Worm (Caenorhabditis elegans) whole organism, L2 larva: ENCODE measurements around the gene ida-1.

Source experiments
- F13H6.1 ChIP-seq: sonication (generic microtip); optimal IDR thresholded peaks from 2 replicates; lab custom pipeline; 2016; ENCODE audit warnings: missing genetic modification characterization, missing compliant biosample characterization
- alr-1 ChIP-seq: fragments of 150-350 bp; optimal IDR thresholded peaks from 2 replicates; lab custom pipeline; 2014; ENCODE audit warnings: missing biosample characterization, missing genetic modification characterization
- ama-1 ChIP-seq: fragments of 150-350 bp; optimal IDR thresholded peaks from 2 replicates; lab custom pipeline; 2018; ENCODE audit warnings: inconsistent platforms
- egl-27 ChIP-seq: sonication (generic microtip); optimal IDR thresholded peaks from 3 replicates; lab custom pipeline; 2017; ENCODE audit warnings: missing biosample characterization, missing genetic modification reagents, missing genetic modification characterization
- elt-1 ChIP-seq: fragments of 150-350 bp; optimal IDR thresholded peaks from 2 replicates; lab custom pipeline; 2014; ENCODE audit warnings: missing biosample characterization, missing genetic modification characterization
- elt-3 ChIP-seq: sonication (generic microtip); optimal IDR thresholded peaks from 2 replicates; lab custom pipeline; 2017; ENCODE audit warnings: missing biosample characterization, missing genetic modification characterization
- lsy-2 ChIP-seq, 2 experiments: fragments of 150-350 bp in 1 of 2; sonication (generic microtip) in 1 of 2; optimal IDR thresholded peaks; 2 replicates each; lab custom pipeline; 2014 to 2017; ENCODE audit warnings: missing biosample characterization in 2 of 2, missing genetic modification characterization in 2 of 2
- nhr-11 ChIP-seq: fragments of 150-350 bp; optimal IDR thresholded peaks from 2 replicates; lab custom pipeline; 2014; ENCODE audit warnings: missing biosample characterization, missing genetic modification characterization
- nhr-237 ChIP-seq: fragments of 150-350 bp; optimal IDR thresholded peaks from 2 replicates; lab custom pipeline; 2014; ENCODE audit warnings: missing biosample characterization, missing genetic modification characterization
- skn-1 ChIP-seq: sonication (generic microtip); optimal IDR thresholded peaks from 2 replicates; lab custom pipeline; 2017; ENCODE audit warnings: missing biosample characterization, missing genetic modification characterization
- unc-55 ChIP-seq: fragments of 150-350 bp; sonication (generic microtip); optimal IDR thresholded peaks from 3 replicates; lab custom pipeline; 2014; ENCODE audit warnings: missing biosample characterization, missing genetic modification reagents, missing genetic modification characterization
- zag-1 ChIP-seq: fragments of 150-350 bp; optimal IDR thresholded peaks from 2 replicates; lab custom pipeline; 2014; ENCODE audit warnings: missing biosample characterization, missing genetic modification characterization
- ztf-1 ChIP-seq: fragments of 200-800 bp; sonication (Bioruptor generic); conservative IDR thresholded peaks from 2 replicates; pipeline ENCODE4 v1.3.6; 2022; ENCODE audit warnings: missing genetic modification characterization, missing compliant biosample characterization
- ztf-4 ChIP-seq: fragments of 150-350 bp; optimal IDR thresholded peaks from 2 replicates; lab custom pipeline; 2014; ENCODE audit warnings: missing biosample characterization, missing genetic modification characterization

ce11 chrIII:5805273-5805672, 49.9 kb downstream of the ida-1 start, which contains the start of gene R12B2.3:
- TF ChIP-seq unc-55 (GFP tag; lab: Kevin White, UChicago) (no peak), nhr-237 (tag; lab: Kevin White, UChicago) (no peak), skn-1 (tag; lab: Kevin White, UChicago) (no peak), F13H6.1 (tag; lab: Kevin White, UChicago) (no peak), alr-1 (tag; lab: Kevin White, UChicago) (no peak), ama-1 (lab: Kevin White, UChicago) (no peak), elt-3 (tag; lab: Kevin White, UChicago) (no peak), zag-1 (tag; lab: Kevin White, UChicago) (no peak), elt-1 (tag; lab: Kevin White, UChicago) (no peak), ztf-4 (tag; lab: Kevin White, UChicago) (no peak), ztf-1 (GFP tag; lab: Robert Waterston, UW) (no peak), egl-27 (tag; lab: Kevin White, UChicago) (no peak), nhr-11 (tag; lab: Kevin White, UChicago) (no peak), lsy-2 (tag; optimal IDR thresholded peaks at IDR 0.05; lab: Kevin White, UChicago) (no peak)
